Fruit fly (Drosophila melanogaster) whole organism, embryonic: ENCODE measurements around the gene CG13634.

Experiments
- Bgb ChIP-seq: fragments of 200-800 bp; sonication (Bioruptor generic); IDR thresholded peaks from 2 replicates; pipeline ENCODE4 v1.3.6; 2022; ENCODE audit warnings: missing biosample characterization, missing genetic modification characterization; ENCODE audit not compliant: partially characterized antibody
- Blimp-1 ChIP-seq: fragments of 200-800 bp; sonication (Bioruptor generic); optimal IDR thresholded peaks from 3 replicates; lab custom pipeline; 2018; ENCODE audit warnings: missing biosample characterization, missing genetic modification characterization, mild to moderate bottlenecking, moderate library complexity, missing genetic modification reagents
- CG11504 ChIP-seq: fragments of 200-800 bp; sonication (Bioruptor generic); optimal IDR thresholded peaks from 3 replicates; lab custom pipeline; 2019; ENCODE audit warnings: missing biosample characterization, mild to moderate bottlenecking, missing genetic modification characterization, moderate library complexity
- CG15514 ChIP-seq: fragments of 200-800 bp; sonication (Bioruptor generic); optimal IDR thresholded peaks from 3 replicates; lab custom pipeline; 2017; ENCODE audit warnings: missing biosample characterization, missing genetic modification characterization, mild to moderate bottlenecking, moderate library complexity, missing genetic modification reagents
- CG18011 ChIP-seq: fragments of 200-800 bp; sonication (Bioruptor generic); optimal IDR thresholded peaks from 2 replicates; lab custom pipeline; 2017; ENCODE audit warnings: missing biosample characterization, missing genetic modification characterization, mild to moderate bottlenecking, moderate library complexity, missing genotype
- CG2678 ChIP-seq: fragments of 200-800 bp; sonication (Bioruptor generic); optimal IDR thresholded peaks from 3 replicates; lab custom pipeline; 2019; ENCODE audit warnings: missing biosample characterization, mild to moderate bottlenecking, missing genetic modification characterization, moderate library complexity
- CG2712 ChIP-seq: fragments of 200-800 bp; optimal IDR thresholded peaks from 3 replicates; lab custom pipeline; 2019; ENCODE audit warnings: missing biosample characterization, mild to moderate bottlenecking, missing genetic modification characterization, moderate library complexity
- CG33213 ChIP-seq: fragments of 200-800 bp; sonication (Bioruptor generic); optimal IDR thresholded peaks from 3 replicates; lab custom pipeline; 2016; ENCODE audit warnings: missing biosample characterization, missing genetic modification characterization
- CG3407 ChIP-seq: fragments of 200-800 bp; sonication (Bioruptor generic); optimal IDR thresholded peaks from 2 replicates; lab custom pipeline; 2018; ENCODE audit warnings: missing biosample characterization, mild to moderate bottlenecking, missing genetic modification characterization
- CG3995 ChIP-seq: fragments of 200-800 bp; sonication (Bioruptor generic); optimal IDR thresholded peaks from 3 replicates; lab custom pipeline; 2016; ENCODE audit warnings: missing biosample characterization, missing genetic modification characterization
- CG4360 ChIP-seq: fragments of 200-800 bp; sonication (Bioruptor generic); IDR thresholded peaks from 2 replicates; pipeline ENCODE4 v1.3.6; 2022; ENCODE audit warnings: missing biosample characterization, missing genetic modification characterization
- CG4707 ChIP-seq: fragments of 200-800 bp; sonication (Bioruptor generic); optimal IDR thresholded peaks from 2 replicates; lab custom pipeline; 2018; ENCODE audit warnings: missing biosample characterization, mild to moderate bottlenecking, missing genetic modification characterization, moderate library complexity
- CG5180 ChIP-seq: fragments of 200-800 bp; sonication (Bioruptor generic); optimal IDR thresholded peaks from 3 replicates; lab custom pipeline; 2017; ENCODE audit warnings: missing biosample characterization, missing genetic modification characterization, mild to moderate bottlenecking, moderate library complexity, missing genetic modification reagents
- CG8290 ChIP-seq, 3 experiments: fragments of 200-800 bp; sonication (Bioruptor generic); optimal IDR thresholded peaks; 2 replicates each; lab custom pipeline; 2016 to 2019; ENCODE audit warnings: missing biosample characterization in 3 of 3, missing genetic modification characterization in 3 of 3, mild to moderate bottlenecking in 2 of 3, moderate library complexity in 1 of 3
- Gug ChIP-seq: fragments of 200-800 bp; sonication (Bioruptor generic); IDR thresholded peaks from 4 replicates; pipeline ENCODE4 v1.3.6; 2022; ENCODE audit warnings: missing biosample characterization, missing genetic modification characterization
- Hand ChIP-seq: fragments of 200-800 bp; sonication (Bioruptor generic); optimal IDR thresholded peaks from 2 replicates; lab custom pipeline; 2017; ENCODE audit warnings: mild to moderate bottlenecking, missing biosample characterization, missing genetic modification reagents, missing genetic modification characterization
- MTF-1 ChIP-seq: fragments of 200-800 bp; sonication (Bioruptor generic); optimal IDR thresholded peaks from 2 replicates; lab custom pipeline; 2018; ENCODE audit warnings: missing biosample characterization, mild to moderate bottlenecking, missing genetic modification characterization, borderline replicate concordance
- Neu2 ChIP-seq: fragments of 200-800 bp; sonication (Bioruptor generic); optimal IDR thresholded peaks from 3 replicates; lab custom pipeline; 2016; ENCODE audit warnings: missing biosample characterization, missing genetic modification characterization, borderline replicate concordance
- Nf-YC ChIP-seq: fragments of 200-800 bp; optimal IDR thresholded peaks from 3 replicates; lab custom pipeline; 2019; ENCODE audit warnings: missing biosample characterization, mild to moderate bottlenecking, missing genetic modification characterization, moderate library complexity
- Pdp1 ChIP-seq, 2 experiments: fragments of 200-800 bp; sonication (Bioruptor generic); optimal IDR thresholded peaks; 3 replicates each; lab custom pipeline; 2016; ENCODE audit warnings: missing biosample characterization in 2 of 2, missing genetic modification characterization in 2 of 2, mild to moderate bottlenecking in 1 of 2, moderate library complexity in 1 of 2
- Rx ChIP-seq: fragments of 200-800 bp; sonication (Bioruptor generic); IDR thresholded peaks from 2 replicates; pipeline ENCODE4 v1.3.6; 2022; ENCODE audit warnings: missing biosample characterization, missing genetic modification characterization
- Xbp1 ChIP-seq: fragments of 200-800 bp; sonication (Bioruptor generic); optimal IDR thresholded peaks from 3 replicates; lab custom pipeline; 2016; ENCODE audit warnings: missing biosample characterization, mild to moderate bottlenecking, missing genetic modification characterization
- al ChIP-seq: fragments of 200-800 bp; sonication (Bioruptor generic); IDR thresholded peaks from 2 replicates; pipeline ENCODE4 v1.3.6; 2022; ENCODE audit warnings: missing biosample characterization, missing genetic modification characterization
- caup ChIP-seq: fragments of 200-800 bp; sonication (Bioruptor generic); optimal IDR thresholded peaks from 3 replicates; lab custom pipeline; 2017; ENCODE audit warnings: missing biosample characterization, mild to moderate bottlenecking, missing genetic modification characterization, moderate library complexity; ENCODE audit not compliant: severe bottlenecking
- chm ChIP-seq: fragments of 200-800 bp; sonication (Bioruptor generic); IDR thresholded peaks from 2 replicates; pipeline ENCODE4 v1.3.6; 2022; ENCODE audit warnings: missing biosample characterization, missing genetic modification characterization
- ems ChIP-seq: fragments of 200-800 bp; sonication (Bioruptor generic); optimal IDR thresholded peaks from 3 replicates; lab custom pipeline; 2016; ENCODE audit warnings: missing biosample characterization, missing genetic modification characterization
- en ChIP-seq: fragments of 200-800 bp; sonication (Bioruptor generic); optimal IDR thresholded peaks from 2 replicates; lab custom pipeline; 2016; ENCODE audit warnings: missing biosample characterization, missing genetic modification characterization
- exex ChIP-seq: fragments of 200-800 bp; sonication (Bioruptor generic); optimal IDR thresholded peaks from 4 replicates; lab custom pipeline; 2018; ENCODE audit warnings: missing biosample characterization, mild to moderate bottlenecking, missing genetic modification characterization, moderate library complexity
- gcm ChIP-seq: fragments of 200-800 bp; sonication (Bioruptor generic); optimal IDR thresholded peaks from 2 replicates; lab custom pipeline; 2019; ENCODE audit warnings: missing biosample characterization, mild to moderate bottlenecking, missing genetic modification characterization, moderate library complexity
- ham ChIP-seq: fragments of 200-800 bp; sonication (Bioruptor generic); IDR thresholded peaks from 2 replicates; pipeline ENCODE4 v1.3.6; 2022; ENCODE audit warnings: missing biosample characterization, missing genetic modification characterization
- kah ChIP-seq: fragments of 200-800 bp; sonication (Bioruptor generic); optimal IDR thresholded peaks from 2 replicates; lab custom pipeline; 2018; ENCODE audit warnings: missing biosample characterization, mild to moderate bottlenecking, missing genetic modification characterization
- kni ChIP-seq: fragments of 200-800 bp; sonication (Bioruptor generic); optimal IDR thresholded peaks from 3 replicates; lab custom pipeline; 2017; ENCODE audit warnings: mild to moderate bottlenecking, missing biosample characterization, missing genetic modification reagents, missing genetic modification characterization
- luna ChIP-seq: fragments of 200-800 bp; sonication (Bioruptor generic); optimal IDR thresholded peaks from 2 replicates; lab custom pipeline; 2016; ENCODE audit warnings: missing biosample characterization, missing genetic modification characterization
- org-1 ChIP-seq: fragments of 200-800 bp; sonication (Bioruptor generic); optimal IDR thresholded peaks from 2 replicates; lab custom pipeline; 2017; ENCODE audit warnings: missing biosample characterization, missing genetic modification characterization
- peb ChIP-seq: fragments of 200-800 bp; sonication (Bioruptor generic); IDR thresholded peaks from 2 replicates; pipeline ENCODE4 v1.3.6; 2022; ENCODE audit warnings: missing biosample characterization, missing genetic modification characterization
- prd ChIP-seq, 3 experiments: fragments of >200 bp in 2 of 3; fragments of 200-800 bp in 1 of 3; sonication (Bioruptor generic) in 1 of 3; optimal IDR thresholded peaks in 2 of 3; IDR thresholded peaks in 1 of 3; 2 replicates in 2 of 3; 3 replicates in 1 of 3; pipeline versions ENCODE4 v1.3.6 to Lab custom; 2017 to 2022; ENCODE audit warnings: missing biosample characterization in 1 of 3, missing genetic modification characterization in 1 of 3
- pros ChIP-seq: fragments of 200-800 bp; sonication (Bioruptor generic); optimal IDR thresholded peaks from 3 replicates; lab custom pipeline; 2019; ENCODE audit warnings: missing biosample characterization, mild to moderate bottlenecking, missing genetic modification characterization, moderate library complexity
- salm ChIP-seq: fragments of 200-800 bp; sonication (Bioruptor generic); optimal IDR thresholded peaks from 2 replicates; lab custom pipeline; 2018; ENCODE audit warnings: missing biosample characterization, mild to moderate bottlenecking, missing genetic modification characterization
- sens ChIP-seq: fragments of 200-800 bp; sonication (Bioruptor generic); peaks from one replicate; lab custom pipeline; 2016; ENCODE audit warnings: missing biosample characterization, missing genetic modification characterization
- sima ChIP-seq: fragments of 200-800 bp; sonication (Bioruptor generic); optimal IDR thresholded peaks from 2 replicates; lab custom pipeline; 2016; ENCODE audit warnings: missing biosample characterization, missing genetic modification characterization
- twi ChIP-seq: fragments of 200-800 bp; optimal IDR thresholded peaks from 2 replicates; lab custom pipeline; 2019; ENCODE audit warnings: missing biosample characterization, mild to moderate bottlenecking, missing genetic modification characterization, moderate library complexity

The CG13634 gene

DNA sequence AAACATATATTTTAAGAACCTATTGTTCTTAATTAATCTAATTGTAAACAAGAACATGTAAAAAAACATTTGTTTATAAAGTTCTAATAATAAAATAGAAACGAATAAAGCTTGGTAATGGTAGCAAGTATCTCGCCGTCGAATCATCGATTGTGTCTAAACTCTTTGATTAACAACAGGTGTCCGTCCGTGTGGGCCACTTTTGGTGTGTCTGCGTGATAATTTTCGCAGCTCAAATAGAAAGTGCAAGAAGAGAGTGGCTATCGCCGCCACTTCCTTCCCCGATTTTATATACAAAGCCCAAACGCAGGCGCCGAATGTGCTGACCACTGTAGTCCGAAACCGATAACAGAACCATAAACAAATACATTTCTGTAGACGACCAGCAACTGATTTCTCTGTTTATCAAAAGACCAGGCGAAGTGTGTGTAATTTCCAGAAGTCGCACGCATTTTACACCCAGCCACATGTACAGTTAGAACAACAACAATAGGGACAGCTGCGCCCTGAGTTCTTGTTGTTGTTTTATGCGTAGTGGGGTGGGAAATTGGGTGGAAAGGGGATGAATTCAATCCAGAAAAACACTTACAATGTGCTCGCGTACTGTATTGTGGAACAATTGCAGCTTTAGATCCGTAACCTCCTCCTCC lies 23.2 kb upstream of the CG13634 start (continued):
- TF ChIP-seq Hand (peak; percentile 8), CG33213 (GFP tag; lab: Kevin White, UChicago) (no peak), Gug (GFP tag; lab: Robert Waterston, UW) (no peak), kah (peak; percentile 87), CG4707 (GFP tag; lab: Kevin White, UChicago) (no peak), ems (GFP tag; lab: Kevin White, UChicago) (no peak), en (no peak), MTF-1 (GFP tag; lab: Kevin White, UChicago) (no peak), CG2678 (tag; lab: Kevin White, UChicago) (no peak), ham (GFP tag; lab: Robert Waterston, UW) (no peak), CG4360 (peak; percentile 99), Bgb (GFP tag; lab: Robert Waterston, UW) (peak; percentile 32; the same call in 1 of the 2 replicates), pros (GFP tag; lab: Kevin White, UChicago) (peak; percentile 34), prd (optimal IDR thresholded peaks at IDR 0.05; lab: Kevin White, UChicago) (no peak), prd (GFP tag; IDR thresholded peaks at IDR 0.05; lab: Robert Waterston, UW) (no peak), CG3407 (no peak), peb (GFP tag; lab: Robert Waterston, UW) (no peak), luna (GFP tag; lab: Kevin White, UChicago) (no peak), CG8290 (GFP tag; optimal IDR thresholded peaks at IDR 0.05; lab: Kevin White, UChicago) (no peak), CG8290 (tag; optimal IDR thresholded peaks at IDR 0.05; lab: Kevin White, UChicago) (peak in 1 of 2 experiments; percentile 20), caup (GFP tag; lab: Kevin White, UChicago) (no peak), CG18011 (no peak), gcm (GFP tag; lab: Kevin White, UChicago) (no peak), chm (GFP tag; lab: Robert Waterston, UW) (0 out of 2 replicates have a peak, but pooled peaks have one; percentile 20), CG2712 (tag; lab: Kevin White, UChicago) (no peak), CG15514 (no peak), org-1 (GFP tag; lab: Kevin White, UChicago) (no peak), Xbp1 (GFP tag; lab: Kevin White, UChicago) (no peak), Nf-YC (tag; lab: Kevin White, UChicago) (no peak), salm (tag; lab: Kevin White, UChicago) (no peak), CG5180 (no peak), CG11504 (tag; lab: Kevin White, UChicago) (no peak), sima (no peak)

DNA sequence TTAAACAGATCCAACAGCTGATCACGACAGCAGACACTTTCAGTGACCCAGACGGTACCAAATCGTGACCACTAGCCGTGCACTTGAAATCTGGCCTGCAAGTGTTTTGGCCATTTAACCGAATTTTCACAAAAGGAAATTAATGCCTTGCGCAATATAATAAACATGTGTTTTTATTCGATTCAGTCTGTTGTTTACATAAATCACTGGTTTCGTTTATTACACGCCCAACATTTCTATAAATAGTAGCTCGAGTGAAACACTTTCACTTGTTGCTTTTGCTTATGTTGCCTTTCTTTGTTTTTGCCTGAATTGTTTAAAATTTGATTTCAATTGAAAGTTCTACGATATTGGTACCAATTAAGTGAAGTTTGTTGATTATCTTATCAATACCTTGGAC lies 22.5 kb upstream of the CG13634 start:
- TF ChIP-seq Neu2 (no peak), Blimp-1 (GFP tag; lab: Kevin White, UChicago) (peak; percentile 70), Pdp1 (GFP tag; optimal IDR thresholded peaks at IDR 0.05; lab: Kevin White, UChicago) (peak in 1 of 2 experiments; percentile 51), al (GFP tag; lab: Robert Waterston, UW) (no peak), kni (peak; percentile 63), Rx (GFP tag; lab: Robert Waterston, UW) (no peak), kah (peak; percentile 77), sens (GFP tag; lab: Kevin White, UChicago) (no peak), twi (tag; lab: Kevin White, UChicago) (peak; percentile 55), CG3995 (GFP tag; lab: Kevin White, UChicago) (peak; percentile 40), exex (peak; percentile 37)
- TF ChIP-seq, all 482 proteins: peak for 7
